Fruit fly (Drosophila melanogaster) Kc167 (cell line): ENCODE data around the gene kipf.

Experiments
- Myc ChIP-seq: fragments of >200 bp; optimal IDR thresholded peaks from 2 replicates; lab custom pipeline; 2017; ENCODE audit warnings: missing external identifiers
- h ChIP-seq: fragments of >200 bp; optimal IDR thresholded peaks from 3 replicates; lab custom pipeline; 2018; ENCODE audit warnings: missing external identifiers

- TF ChIP-seq h (lab: Kevin White, UChicago) (no peak), Myc (lab: Kevin White, UChicago) (no peak)
Observed at dm6 chr3R:7954477-7954876, 40.8 kb downstream of the kipf start.
